Fruit fly (Drosophila melanogaster): ENCODE measurements around the gene Sgt1.

- TF ChIP-seq fd59A (GFP tag; optimal IDR thresholded peaks at IDR 0.05) (no peak), Hr4 (GFP tag; optimal IDR thresholded peaks at IDR 0.05) (no peak), vri (GFP tag; optimal IDR thresholded peaks at IDR 0.05) (no peak), achi (GFP tag; optimal IDR thresholded peaks at IDR 0.05) (no peak), CG3032 (tag; optimal IDR thresholded peaks at IDR 0.05) (no peak), CG11762 (GFP tag; optimal IDR thresholded peaks at IDR 0.05; ENCODE audit: insufficient read depth) (no peak), net (GFP tag; optimal IDR thresholded peaks at IDR 0.05) (no peak), spab (GFP tag; optimal IDR thresholded peaks at IDR 0.05) (no peak), fkh (GFP tag; optimal IDR thresholded peaks at IDR 0.05) (no peak), ss (GFP tag; optimal IDR thresholded peaks at IDR 0.05) (no peak)
These were observed 13.0 kb downstream of the Sgt1 start, which contains the start of gene CG31463 for dm6 chr3R:8292034-8292433.
